Fruit fly (Drosophila melanogaster) whole organism: ENCODE data around the gene CG10669.

Experiments used
- CG8478 ChIP-seq: fragments of >200 bp; optimal IDR thresholded peaks from 2 replicates; lab custom pipeline; 2018; ENCODE audit warnings: inconsistent platforms
- Dll ChIP-seq: fragments of >200 bp; optimal IDR thresholded peaks from 2 replicates; lab custom pipeline; 2017
- EcR ChIP-seq, 2 experiments: fragments of >200 bp; optimal IDR thresholded peaks; 2 replicates each; lab custom pipeline; 2017; ENCODE audit warnings: missing biosample characterization in 2 of 2, missing genetic modification characterization in 2 of 2, missing genetic modification reagents in 2 of 2
- pan ChIP-seq: fragments of >200 bp; optimal IDR thresholded peaks from 2 replicates; lab custom pipeline; 2017
- psq ChIP-seq: fragments of >200 bp; optimal IDR thresholded peaks from 2 replicates; lab custom pipeline; 2017
- usp ChIP-seq: fragments of >200 bp; optimal IDR thresholded peaks from 2 replicates; lab custom pipeline; 2017; ENCODE audit warnings: missing biosample characterization, missing genetic modification characterization, mixed read lengths

Gene CG10669

dm6 chr3R:25335065-25335464, at the start of gene CG10669, which contains the start of gene CG11902:
Gene CG10669, minus strand, starts transcription at chr3R:25335243.
Gene CG11902, plus strand, starts transcription at chr3R:25335257.
- TF ChIP-seq Dll (lab: Kevin White, UChicago) = no peak
- TF ChIP-seq psq = no peak
- no peak for TF ChIP-seq CG8478 (lab: Kevin White, UChicago)
- no peak for TF ChIP-seq usp (GFP tag; lab: Kevin White, UChicago)
- TF ChIP-seq EcR (GFP tag; optimal IDR thresholded peaks at IDR 0.05; lab: Kevin White, UChicago) = no peak
- no peak for TF ChIP-seq pan (lab: Kevin White, UChicago)

DNA sequence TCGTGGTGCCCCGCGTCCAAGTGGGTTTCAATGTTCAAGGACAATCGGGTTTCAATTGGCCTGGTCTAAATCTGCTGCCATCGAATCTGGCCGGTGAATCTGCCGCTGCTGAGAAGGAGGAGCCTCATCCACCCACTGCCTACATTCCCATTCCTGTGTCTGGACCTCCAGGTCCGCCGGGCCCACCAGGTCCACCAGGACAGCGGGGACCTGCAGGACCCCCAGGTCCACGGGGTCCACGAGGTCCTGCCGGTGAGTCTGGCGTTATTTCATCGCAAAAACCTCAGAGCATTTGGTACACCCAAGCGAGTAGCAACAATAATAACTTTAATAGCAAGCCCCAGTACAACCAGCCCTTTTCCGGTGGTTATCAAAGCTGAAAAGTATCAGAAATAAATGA, 49.2 kb upstream of the CG10669 start:
- TF ChIP-seq CG8478 (lab: Kevin White, UChicago) (no peak), Dll (lab: Kevin White, UChicago) (no peak), usp (GFP tag; lab: Kevin White, UChicago) (no peak), pan (lab: Kevin White, UChicago) (no peak), EcR (GFP tag; optimal IDR thresholded peaks at IDR 0.05; lab: Kevin White, UChicago) (no peak), psq (no peak)

DNA sequence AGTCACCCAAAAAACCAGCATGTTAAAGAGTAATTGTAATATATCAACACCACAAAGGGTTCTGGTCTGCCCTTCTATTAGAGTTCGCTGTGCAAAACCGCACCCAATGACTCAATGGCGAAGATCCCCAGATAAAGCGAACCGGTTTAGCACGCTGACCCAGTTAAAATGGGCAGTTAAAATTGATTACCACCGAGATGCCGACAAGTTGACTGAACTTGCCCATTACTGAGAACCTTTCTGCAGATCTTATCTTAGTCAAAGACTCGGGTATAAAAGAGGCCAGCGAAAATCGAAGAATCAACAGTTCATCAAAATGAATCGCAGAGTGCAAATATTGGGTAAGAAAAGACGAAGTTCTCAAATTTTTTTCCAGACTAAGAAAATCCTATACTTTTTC, 48.4 kb upstream of the CG10669 start, which contains the start of gene CG31437:
CG31437 (plus strand) TSS at position 301 of the 400 bp plus-strand sequence.
- TF ChIP-seq pan (lab: Kevin White, UChicago) (no peak), usp (GFP tag; lab: Kevin White, UChicago) (no peak), EcR (GFP tag; optimal IDR thresholded peaks at IDR 0.05; lab: Kevin White, UChicago) (no peak), Dll (lab: Kevin White, UChicago) (no peak), psq (no peak), CG8478 (lab: Kevin White, UChicago) (no peak)

dm6 chr3R:25382681-25383080, 47.6 kb upstream of the CG10669 start, which contains the start of gene alrm:
Gene alrm, minus strand, starts transcription at chr3R:25382781.
- TF ChIP-seq CG8478 (lab: Kevin White, UChicago) (no peak), EcR (GFP tag; optimal IDR thresholded peaks at IDR 0.05; lab: Kevin White, UChicago) (no peak), psq (no peak)

- TF ChIP-seq psq (no peak), Dll (lab: Kevin White, UChicago) (no peak), pan (lab: Kevin White, UChicago) (no peak), EcR (GFP tag; optimal IDR thresholded peaks at IDR 0.05; lab: Kevin White, UChicago) (no peak), CG8478 (lab: Kevin White, UChicago) (no peak), usp (GFP tag; lab: Kevin White, UChicago) (no peak)
These were observed 22.9 kb upstream of the CG10669 start, which contains the start of gene ND-49L for dm6 chr3R:25357985-25358384. Gene ND-49L, plus strand, starts transcription at chr3R:25358285.

DNA sequence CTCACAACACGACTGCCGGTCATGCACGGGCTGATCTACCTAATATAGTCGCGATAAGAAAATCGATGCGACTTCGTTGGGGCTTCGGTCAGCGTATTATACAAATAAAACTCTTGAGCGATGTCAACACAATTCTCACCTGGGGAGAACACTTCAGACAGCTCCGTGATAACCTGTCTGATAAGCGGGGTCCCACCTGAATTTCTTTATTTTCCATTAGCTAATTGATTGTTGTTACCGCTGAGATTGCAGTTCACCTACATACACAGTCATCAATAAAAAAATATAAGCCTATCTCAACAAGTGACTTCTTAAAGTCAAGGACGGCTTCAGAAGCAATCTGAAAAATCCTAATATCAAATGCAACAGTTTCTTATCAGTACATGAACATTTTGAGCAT, 11.9 kb upstream of the CG10669 start, which contains the start of gene tobi:
tobi (minus strand) TSS at position 23 of the 400 bp plus-strand sequence.
- no peak for TF ChIP-seq EcR (GFP tag; optimal IDR thresholded peaks at IDR 0.05; lab: Kevin White, UChicago)
- TF ChIP-seq CG8478 (lab: Kevin White, UChicago) = no peak
- TF ChIP-seq usp (GFP tag; lab: Kevin White, UChicago) = no peak
- no peak for TF ChIP-seq pan (lab: Kevin White, UChicago)
- no peak for TF ChIP-seq psq
- TF ChIP-seq Dll (lab: Kevin White, UChicago) = no peak

- TF ChIP-seq Dll (lab: Kevin White, UChicago) = no peak
- TF ChIP-seq pan (lab: Kevin White, UChicago) = no peak
- no peak for TF ChIP-seq usp (GFP tag; lab: Kevin White, UChicago)
- no peak for TF ChIP-seq psq
- no peak for TF ChIP-seq CG8478 (lab: Kevin White, UChicago)
- TF ChIP-seq EcR (GFP tag; optimal IDR thresholded peaks at IDR 0.05; lab: Kevin White, UChicago) = no peak
These were observed 4.9 kb upstream of the CG10669 start, which contains the start of gene rha for dm6 chr3R:25339952-25340351. Gene rha, plus strand, starts transcription at chr3R:25340252.

DNA sequence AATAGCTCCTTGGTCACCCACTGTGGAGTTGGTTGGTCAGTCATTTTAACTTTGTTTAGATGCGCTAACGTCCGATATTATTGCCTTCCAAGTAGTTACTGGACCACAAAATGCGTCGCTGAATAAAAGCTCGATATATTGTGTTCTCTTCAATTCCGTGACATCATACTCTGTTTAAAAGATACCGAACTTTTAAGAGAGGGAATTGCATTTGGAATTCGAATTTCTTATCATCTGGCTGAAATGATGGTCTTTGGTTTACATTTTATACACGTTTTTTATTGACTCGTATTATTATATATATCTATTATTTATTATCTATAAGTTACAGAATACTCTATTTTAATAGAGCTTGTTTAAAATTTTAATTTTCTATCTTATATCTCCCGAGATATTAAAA, 3.9 kb downstream of the CG10669 start, which contains the start of gene CHKov2:
CHKov2 (minus strand) TSS at position 101 of the 400 bp plus-strand sequence.
- TF ChIP-seq pan (lab: Kevin White, UChicago) = no peak
- no peak for TF ChIP-seq usp (GFP tag; lab: Kevin White, UChicago)
- TF ChIP-seq Dll (lab: Kevin White, UChicago) = no peak
- TF ChIP-seq CG8478 (lab: Kevin White, UChicago) = no peak
- no peak for TF ChIP-seq psq

- no peak for TF ChIP-seq psq
- TF ChIP-seq usp (GFP tag; lab: Kevin White, UChicago) = no peak
- no peak for TF ChIP-seq EcR (GFP tag; optimal IDR thresholded peaks at IDR 0.05; lab: Kevin White, UChicago)
- no peak for TF ChIP-seq pan (lab: Kevin White, UChicago)
- TF ChIP-seq Dll (lab: Kevin White, UChicago) = no peak
- no peak for TF ChIP-seq CG8478 (lab: Kevin White, UChicago)
These were observed 6.0 kb downstream of the CG10669 start, which contains the start of gene CHKov1 for dm6 chr3R:25329079-25329478. Gene CHKov1, minus strand, starts transcription at chr3R:25329316.

DNA sequence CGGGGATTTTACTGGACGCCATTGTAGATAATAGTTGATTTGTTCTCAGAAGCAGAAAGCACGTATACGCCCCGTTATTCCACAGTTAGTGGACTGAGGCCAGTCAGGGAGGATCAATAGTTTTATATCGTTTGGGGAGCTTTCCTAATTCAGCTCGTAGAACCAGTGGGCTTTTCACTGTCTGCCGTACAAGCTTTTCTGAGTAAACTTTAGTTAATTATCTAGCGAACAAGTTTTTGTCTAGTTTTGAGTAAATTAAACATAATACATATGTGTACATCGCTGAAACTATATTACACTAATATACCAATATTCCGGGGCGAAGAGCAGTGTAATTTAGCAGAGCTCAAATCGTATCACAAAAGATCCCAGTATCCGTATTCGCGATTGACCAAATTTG, 12.4 kb downstream of the CG10669 start, which contains the start of gene CG10562:
CG10562 (minus strand) TSS at position 101 of the 400 bp plus-strand sequence.
- no peak for TF ChIP-seq EcR (GFP tag; optimal IDR thresholded peaks at IDR 0.05; lab: Kevin White, UChicago)
- no peak for TF ChIP-seq usp (GFP tag; lab: Kevin White, UChicago)
- TF ChIP-seq psq = no peak

- TF ChIP-seq pan (lab: Kevin White, UChicago) (no peak), Dll (lab: Kevin White, UChicago) (no peak), CG8478 (lab: Kevin White, UChicago) (no peak), usp (GFP tag; lab: Kevin White, UChicago) (no peak), EcR (GFP tag; optimal IDR thresholded peaks at IDR 0.05; lab: Kevin White, UChicago) (no peak), psq (no peak)
These were observed 13.4 kb downstream of the CG10669 start for dm6 chr3R:25321681-25322080.

DNA sequence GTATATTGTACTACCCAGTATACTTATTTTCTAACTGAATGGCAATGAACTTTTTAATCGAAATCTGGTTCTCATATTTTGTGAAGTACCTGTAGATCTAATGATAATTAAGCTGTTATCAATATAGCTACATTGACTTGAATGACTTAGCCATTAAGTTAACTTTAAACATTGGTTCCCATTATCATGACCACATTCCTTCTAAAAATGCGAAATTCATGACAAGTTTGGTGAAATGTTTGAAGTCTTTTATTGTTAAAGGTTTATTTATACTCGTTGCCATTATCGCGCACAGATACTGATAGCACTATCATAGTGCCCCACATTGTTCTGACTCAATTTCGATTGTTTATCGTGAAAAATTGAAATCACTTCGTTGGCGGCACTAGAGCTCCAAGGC, 14.1 kb downstream of the CG10669 start:
- TF ChIP-seq psq (no peak), pan (lab: Kevin White, UChicago) (no peak), usp (GFP tag; lab: Kevin White, UChicago) (no peak), CG8478 (lab: Kevin White, UChicago) (no peak), EcR (GFP tag; optimal IDR thresholded peaks at IDR 0.05; lab: Kevin White, UChicago) (no peak), Dll (lab: Kevin White, UChicago) (no peak)
